Worm (Caenorhabditis elegans): ENCODE measurements around the gene clec-247.

DNA sequence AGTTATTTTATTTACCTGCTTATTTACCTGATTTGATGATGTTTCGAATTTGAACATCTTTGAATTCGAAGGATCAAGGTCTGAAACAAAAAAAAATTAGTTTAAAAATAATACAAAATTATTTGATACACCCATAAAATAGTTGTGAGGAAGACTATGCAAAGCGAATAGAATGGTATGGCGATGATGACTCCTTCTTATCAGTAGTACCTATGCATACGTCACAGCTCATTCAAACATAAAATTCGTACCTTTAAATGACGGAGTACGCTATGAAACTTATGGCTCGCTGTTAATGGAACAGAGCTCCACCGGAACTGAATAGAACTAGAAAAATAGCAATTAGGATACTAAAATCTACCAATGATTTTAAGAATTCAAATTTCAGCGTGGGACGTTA, 30.5 kb upstream of the clec-247 start, which contains the start of gene R10E8.1:
- TF ChIP-seq sox-2 (GFP tag; IDR thresholded peaks at IDR 0.05), result no peak
- no peak for TF ChIP-seq gmeb-2 (tag; optimal IDR thresholded peaks at IDR 0.05)
- TF ChIP-seq ceh-19 (GFP tag; optimal IDR thresholded peaks at IDR 0.05), result no peak
- TF ChIP-seq ama-1 (optimal IDR thresholded peaks at IDR 0.05), result no peak
- no peak for TF ChIP-seq lin-11 (tag; optimal IDR thresholded peaks at IDR 0.05)
- TF ChIP-seq eyg-1 (tag; optimal IDR thresholded peaks at IDR 0.05), result no peak
- TF ChIP-seq T23F11.4 (GFP tag; optimal IDR thresholded peaks at IDR 0.05), result no peak
